Worm (Caenorhabditis elegans) whole organism, L4 larva: ENCODE results near the gene memi-2.
A peak's percentile ranks its signal among the peaks of the same experiment; 100 is the strongest.

Experiments
- F49E8.2 ChIP-seq: sonication (generic microtip); optimal IDR thresholded peaks from 2 replicates; lab custom pipeline; 2016; ENCODE audit warnings: missing compliant biosample characterization, mild to moderate bottlenecking, missing genetic modification characterization, borderline replicate concordance
- ama-1 ChIP-seq: fragments of 150-350 bp; optimal IDR thresholded peaks from 2 replicates; lab custom pipeline; 2014; ENCODE audit warnings: inconsistent platforms, mixed read lengths
- dmd-9 ChIP-seq: fragments of 200-800 bp; sonication (Bioruptor generic); IDR thresholded peaks from 2 replicates; pipeline ENCODE4 v1.3.6; 2022; ENCODE audit warnings: missing genetic modification reagents, missing genetic modification characterization, missing compliant biosample characterization
- lin-39 ChIP-seq: fragments of 150-350 bp; optimal IDR thresholded peaks from 2 replicates; lab custom pipeline; 2014; ENCODE audit warnings: missing biosample characterization, missing genetic modification reagents, missing genetic modification characterization
- lir-3 ChIP-seq: sonication (generic microtip); optimal IDR thresholded peaks from 2 replicates; lab custom pipeline; 2016; ENCODE audit warnings: mild to moderate bottlenecking, missing genetic modification characterization, missing compliant biosample characterization
- madf-9 ChIP-seq: fragments of 200-800 bp; sonication (Bioruptor generic); conservative IDR thresholded peaks from 2 replicates; pipeline ENCODE4 v1.3.6; 2022; ENCODE audit warnings: missing genetic modification reagents, missing genetic modification characterization, missing compliant biosample characterization
- nhr-102 ChIP-seq: sonication (generic microtip); optimal IDR thresholded peaks from 2 replicates; lab custom pipeline; 2016; ENCODE audit warnings: mild to moderate bottlenecking, missing genetic modification characterization, moderate library complexity, missing compliant biosample characterization
- nhr-11 ChIP-seq: fragments of 150-350 bp; optimal IDR thresholded peaks from 2 replicates; lab custom pipeline; 2014; ENCODE audit warnings: missing biosample characterization, missing genetic modification characterization
- snpc-1.2 ChIP-seq: fragments of 200-800 bp; sonication (Bioruptor generic); IDR thresholded peaks from 2 replicates; pipeline ENCODE4 v1.3.6; 2022; ENCODE audit warnings: missing genetic modification reagents, missing genetic modification characterization, missing compliant biosample characterization
- snpc-4 ChIP-seq: fragments of 150-350 bp; optimal IDR thresholded peaks from 2 replicates; lab custom pipeline; 2014; ENCODE audit warnings: missing biosample characterization, missing genetic modification characterization
- spr-1 ChIP-seq: sonication (generic microtip); optimal IDR thresholded peaks from 2 replicates; lab custom pipeline; 2016; ENCODE audit warnings: mild to moderate bottlenecking, missing genetic modification characterization, missing compliant biosample characterization
- unc-62 ChIP-seq, 3 experiments: fragments of 150-350 bp in 1 of 3; sonication (generic microtip); optimal IDR thresholded peaks in 2 of 3; peaks in 1 of 3; 1 replicate in 1 of 3; 2 replicates in 2 of 3; lab custom pipeline; 2014 to 2017; ENCODE audit warnings: missing biosample characterization in 3 of 3, missing genetic modification characterization in 3 of 3, missing genetic modification reagents in 3 of 3, missing genotype in 1 of 3
- zag-1 ChIP-seq: fragments of 150-350 bp; optimal IDR thresholded peaks from 2 replicates; lab custom pipeline; 2014; ENCODE audit warnings: missing biosample characterization, missing genetic modification characterization
- zfp-3 ChIP-seq: fragments of 200-800 bp; sonication (Bioruptor generic); conservative IDR thresholded peaks from 2 replicates; pipeline ENCODE4 v1.3.6; 2022; ENCODE audit warnings: missing genetic modification reagents, missing genetic modification characterization, missing compliant biosample characterization

ce11 chrIV:13393246-13393716 lies 7.0 kb downstream of the memi-2 start:
- no peak for TF ChIP-seq F49E8.2 (tag; lab: Kevin White, UChicago)
- TF ChIP-seq unc-62 (GFP tag; optimal IDR thresholded peaks at IDR 0.05 in 1 of 2; lab: Kevin White, UChicago), result peak in 1 of 2 experiments; percentile 83
- TF ChIP-seq unc-62 (tag; optimal IDR thresholded peaks at IDR 0.05; lab: Kevin White, UChicago), result no peak
- TF ChIP-seq snpc-1.2, result no peak
- no peak for TF ChIP-seq ama-1
- TF ChIP-seq snpc-4 (tag; lab: Kevin White, UChicago), result no peak
- TF ChIP-seq spr-1 (tag; lab: Kevin White, UChicago), result no peak
- TF ChIP-seq madf-9 (GFP tag; lab: Robert Waterston, UW), result no peak
- no peak for TF ChIP-seq zag-1
- TF ChIP-seq nhr-102, result peak; percentile 45
- TF ChIP-seq lir-3 (tag; lab: Kevin White, UChicago), result no peak
- no peak for TF ChIP-seq nhr-11 (tag; lab: Kevin White, UChicago)
- TF ChIP-seq lin-39 (tag; lab: Kevin White, UChicago), result no peak
- no peak for TF ChIP-seq zfp-3 (GFP tag; lab: Robert Waterston, UW)
- TF ChIP-seq dmd-9 (GFP tag; lab: Robert Waterston, UW), result no peak
